Fruit fly (Drosophila melanogaster) whole organism, embryonic: Measurements from ENCODE around the gene haf.

Experiments used
- CG11085 ChIP-seq: fragments of 200-800 bp; sonication (Bioruptor generic); IDR thresholded peaks from 2 replicates; pipeline ENCODE4 v1.3.6; 2022; ENCODE audit warnings: missing biosample characterization, missing genetic modification characterization
- CG11093 ChIP-seq: fragments of 200-800 bp; sonication (Bioruptor generic); IDR thresholded peaks from 3 replicates; pipeline ENCODE4 v1.3.6; 2022; ENCODE audit warnings: missing biosample characterization, missing genetic modification characterization
- CG11398 ChIP-seq: fragments of 200-800 bp; sonication (Bioruptor generic); optimal IDR thresholded peaks from 2 replicates; lab custom pipeline; 2016; ENCODE audit warnings: missing biosample characterization, missing genetic modification characterization
- CG12769 ChIP-seq: fragments of 200-800 bp; sonication (Bioruptor generic); optimal IDR thresholded peaks from 2 replicates; lab custom pipeline; 2019; ENCODE audit warnings: missing biosample characterization, mild to moderate bottlenecking, missing genetic modification characterization, moderate library complexity
- CG13296 ChIP-seq: fragments of 200-800 bp; sonication (Bioruptor generic); optimal IDR thresholded peaks from 3 replicates; lab custom pipeline; 2018; ENCODE audit warnings: missing biosample characterization, mild to moderate bottlenecking, missing genetic modification characterization
- CG13624 ChIP-seq: fragments of 200-800 bp; sonication (Bioruptor generic); optimal IDR thresholded peaks from 2 replicates; lab custom pipeline; 2016; ENCODE audit warnings: missing biosample characterization, missing genetic modification characterization
- CG17361 ChIP-seq: fragments of 200-800 bp; sonication (Bioruptor generic); IDR thresholded peaks from 3 replicates; pipeline ENCODE4 v1.3.6; 2022; ENCODE audit warnings: missing biosample characterization, missing genetic modification characterization
- CG18262 ChIP-seq: fragments of 200-800 bp; optimal IDR thresholded peaks from 3 replicates; lab custom pipeline; 2019; ENCODE audit warnings: missing biosample characterization, mild to moderate bottlenecking, missing genetic modification characterization, moderate library complexity
- CG2678 ChIP-seq: fragments of 200-800 bp; sonication (Bioruptor generic); optimal IDR thresholded peaks from 3 replicates; lab custom pipeline; 2019; ENCODE audit warnings: missing biosample characterization, mild to moderate bottlenecking, missing genetic modification characterization, moderate library complexity
- CG30020 ChIP-seq: fragments of 200-800 bp; optimal IDR thresholded peaks from 2 replicates; lab custom pipeline; 2019; ENCODE audit warnings: missing biosample characterization, mild to moderate bottlenecking, missing genetic modification characterization, moderate library complexity
- CG31441 ChIP-seq: fragments of 200-800 bp; sonication (Bioruptor generic); IDR thresholded peaks from 2 replicates; pipeline ENCODE4 v1.3.6; 2022; ENCODE audit warnings: missing biosample characterization, missing genetic modification characterization
- CG3163 ChIP-seq: fragments of 200-800 bp; sonication (Bioruptor generic); optimal IDR thresholded peaks from 3 replicates; lab custom pipeline; 2016; ENCODE audit warnings: missing biosample characterization, missing genetic modification characterization
- CG32532 ChIP-seq: fragments of 200-800 bp; sonication (Bioruptor generic); IDR thresholded peaks from 2 replicates; pipeline ENCODE4 v1.3.6; 2022; ENCODE audit warnings: missing biosample characterization, missing genetic modification characterization
- CG32767 ChIP-seq: fragments of 200-800 bp; sonication (Bioruptor generic); IDR thresholded peaks from 2 replicates; pipeline ENCODE4 v1.3.6; 2022; ENCODE audit warnings: missing biosample characterization, missing genetic modification characterization
- CG3407 ChIP-seq: fragments of 200-800 bp; sonication (Bioruptor generic); optimal IDR thresholded peaks from 2 replicates; lab custom pipeline; 2018; ENCODE audit warnings: missing biosample characterization, mild to moderate bottlenecking, missing genetic modification characterization
- CG3838 ChIP-seq: fragments of 200-800 bp; sonication (Bioruptor generic); optimal IDR thresholded peaks from 3 replicates; lab custom pipeline; 2016; ENCODE audit warnings: missing biosample characterization, missing genetic modification characterization
- CG3847 ChIP-seq: fragments of 200-800 bp; sonication (Bioruptor generic); IDR thresholded peaks from 2 replicates; pipeline ENCODE4 v1.3.6; 2022; ENCODE audit warnings: missing biosample characterization, missing genetic modification characterization
- Dad ChIP-seq: fragments of 200-800 bp; sonication (Bioruptor generic); optimal IDR thresholded peaks from 3 replicates; lab custom pipeline; 2016; ENCODE audit warnings: missing biosample characterization, missing genetic modification characterization
- E2f2 ChIP-seq: fragments of 200-800 bp; sonication (Bioruptor generic); IDR thresholded peaks from 2 replicates; pipeline ENCODE4 v1.3.6; 2022; ENCODE audit warnings: missing biosample characterization, missing genetic modification characterization
- Fer1 ChIP-seq: fragments of 200-800 bp; sonication (Bioruptor generic); optimal IDR thresholded peaks from 2 replicates; lab custom pipeline; 2017; ENCODE audit warnings: missing biosample characterization, mild to moderate bottlenecking, missing genetic modification characterization
- GATAe ChIP-seq: fragments of 200-800 bp; sonication (Bioruptor generic); conservative IDR thresholded peaks from 2 replicates; pipeline ENCODE4 v1.3.6; 2022; ENCODE audit warnings: missing biosample characterization, missing genetic modification characterization
- HLHmδ ChIP-seq: fragments of 200-800 bp; sonication (Bioruptor generic); optimal IDR thresholded peaks from 2 replicates; lab custom pipeline; 2018; ENCODE audit warnings: missing biosample characterization, mild to moderate bottlenecking, missing genetic modification characterization, moderate library complexity
- Hey ChIP-seq: fragments of 200-800 bp; sonication (Bioruptor generic); optimal IDR thresholded peaks from 3 replicates; lab custom pipeline; 2018; ENCODE audit warnings: missing biosample characterization, mild to moderate bottlenecking, missing genetic modification characterization
- MBD-R2 ChIP-seq: fragments of 200-800 bp; sonication (Bioruptor generic); IDR thresholded peaks from 2 replicates; pipeline ENCODE4 v1.3.6; 2022; ENCODE audit warnings: missing biosample characterization, missing genetic modification characterization
- NC2α ChIP-seq: fragments of 200-800 bp; sonication (Bioruptor generic); optimal IDR thresholded peaks from 2 replicates; lab custom pipeline; 2016; ENCODE audit warnings: missing biosample characterization, missing genetic modification characterization
- Side ChIP-seq: fragments of 200-800 bp; sonication (Bioruptor generic); optimal IDR thresholded peaks from 2 replicates; lab custom pipeline; 2016; ENCODE audit warnings: missing biosample characterization, missing genetic modification characterization
- Taf1 ChIP-seq: fragments of 200-800 bp; sonication (Bioruptor generic); IDR thresholded peaks from 2 replicates; pipeline ENCODE4 v1.3.6; 2022; ENCODE audit warnings: missing biosample characterization, missing genetic modification characterization
- bbx ChIP-seq: fragments of 200-800 bp; sonication (Bioruptor generic); IDR thresholded peaks from 2 replicates; pipeline ENCODE4 v1.3.6; 2022; ENCODE audit warnings: missing biosample characterization, missing genetic modification characterization; ENCODE audit not compliant: partially characterized antibody
- chinmo ChIP-seq: fragments of 200-800 bp; sonication (Bioruptor generic); IDR thresholded peaks from 4 replicates; pipeline ENCODE4 v1.3.6; 2022; ENCODE audit warnings: missing biosample characterization, missing genetic modification characterization; ENCODE audit not compliant: partially characterized antibody
- chm ChIP-seq: fragments of 200-800 bp; sonication (Bioruptor generic); IDR thresholded peaks from 2 replicates; pipeline ENCODE4 v1.3.6; 2022; ENCODE audit warnings: missing biosample characterization, missing genetic modification characterization
- ci ChIP-seq: fragments of 200-800 bp; sonication (Bioruptor generic); IDR thresholded peaks from 3 replicates; pipeline ENCODE4 v1.3.6; 2022; ENCODE audit warnings: missing biosample characterization, missing genetic modification characterization
- dm ChIP-seq: fragments of 200-800 bp; sonication (Bioruptor generic); optimal IDR thresholded peaks from 3 replicates; lab custom pipeline; 2016; ENCODE audit warnings: missing biosample characterization, missing genetic modification characterization
- dmrt11E ChIP-seq: fragments of 200-800 bp; sonication (Bioruptor generic); optimal IDR thresholded peaks from 3 replicates; lab custom pipeline; 2018; ENCODE audit warnings: missing biosample characterization, mild to moderate bottlenecking, missing genetic modification characterization, moderate library complexity
- dmrt99B ChIP-seq: fragments of 200-800 bp; sonication (Bioruptor generic); optimal IDR thresholded peaks from 2 replicates; lab custom pipeline; 2018; ENCODE audit warnings: missing biosample characterization, mild to moderate bottlenecking, missing genetic modification characterization, moderate library complexity
- gsb ChIP-seq: fragments of 200-800 bp; sonication (Bioruptor generic); IDR thresholded peaks from 2 replicates; pipeline ENCODE4 v1.3.6; 2022; ENCODE audit warnings: missing biosample characterization, missing genetic modification characterization
- hth ChIP-seq: fragments of >200 bp; optimal IDR thresholded peaks from 2 replicates; lab custom pipeline; 2017; ENCODE audit warnings: inconsistent platforms
- klu ChIP-seq: fragments of 200-800 bp; sonication (Bioruptor generic); IDR thresholded peaks from 2 replicates; pipeline ENCODE4 v1.3.6; 2022; ENCODE audit warnings: missing biosample characterization, missing genetic modification characterization
- kni ChIP-seq: fragments of 200-800 bp; sonication (Bioruptor generic); optimal IDR thresholded peaks from 3 replicates; lab custom pipeline; 2017; ENCODE audit warnings: mild to moderate bottlenecking, missing biosample characterization, missing genetic modification reagents, missing genetic modification characterization
- lmd ChIP-seq: fragments of 200-800 bp; sonication (Bioruptor generic); IDR thresholded peaks from 2 replicates; pipeline ENCODE4 v1.3.6; 2022; ENCODE audit warnings: missing biosample characterization, missing genetic modification characterization
- lov ChIP-seq, 2 experiments: fragments of 200-800 bp in 1 of 2; fragments of >200 bp in 1 of 2; sonication (Bioruptor generic) in 1 of 2; IDR thresholded peaks in 1 of 2; optimal IDR thresholded peaks in 1 of 2; 2 replicates in 1 of 2; 3 replicates in 1 of 2; pipeline versions ENCODE4 v1.3.6 to Lab custom; 2017 to 2022; ENCODE audit warnings: missing biosample characterization in 1 of 2, missing genetic modification characterization in 1 of 2
- oc ChIP-seq: fragments of 200-800 bp; sonication (Bioruptor generic); optimal IDR thresholded peaks from 2 replicates; lab custom pipeline; 2018; ENCODE audit warnings: missing biosample characterization, mild to moderate bottlenecking, missing genetic modification characterization, moderate library complexity
- onecut ChIP-seq: fragments of 200-800 bp; sonication (Bioruptor generic); IDR thresholded peaks from 2 replicates; pipeline ENCODE4 v1.3.6; 2022; ENCODE audit warnings: missing biosample characterization, missing genetic modification characterization
- pnt ChIP-seq: fragments of 200-800 bp; sonication (Bioruptor generic); optimal IDR thresholded peaks from 3 replicates; lab custom pipeline; 2016; ENCODE audit warnings: missing biosample characterization, missing genetic modification characterization
- sd ChIP-seq: fragments of 200-800 bp; sonication (Bioruptor generic); optimal IDR thresholded peaks from 3 replicates; lab custom pipeline; 2018; ENCODE audit warnings: missing biosample characterization, mild to moderate bottlenecking, missing genetic modification characterization, moderate library complexity
- shn ChIP-seq: fragments of 200-800 bp; sonication (Bioruptor generic); optimal IDR thresholded peaks from 3 replicates; lab custom pipeline; 2016; ENCODE audit warnings: missing biosample characterization, missing genetic modification characterization
- slou ChIP-seq: fragments of 200-800 bp; sonication (Bioruptor generic); optimal IDR thresholded peaks from 3 replicates; lab custom pipeline; 2016; ENCODE audit warnings: missing biosample characterization, missing genetic modification characterization
- trh ChIP-seq: fragments of 200-800 bp; sonication (Bioruptor generic); optimal IDR thresholded peaks from 2 replicates; lab custom pipeline; 2016; ENCODE audit warnings: missing biosample characterization, missing genetic modification characterization
- tup ChIP-seq: fragments of 200-800 bp; sonication (Bioruptor generic); optimal IDR thresholded peaks from 2 replicates; lab custom pipeline; 2016; ENCODE audit warnings: missing biosample characterization, mild to moderate bottlenecking, missing genetic modification characterization, moderate library complexity
- unpg ChIP-seq: fragments of 200-800 bp; sonication (Bioruptor generic); optimal IDR thresholded peaks from 3 replicates; lab custom pipeline; 2018; ENCODE audit warnings: missing biosample characterization, mild to moderate bottlenecking, missing genetic modification characterization, moderate library complexity
- vfl ChIP-seq: fragments of 200-800 bp; sonication (Bioruptor generic); optimal IDR thresholded peaks from 2 replicates; lab custom pipeline; 2016; ENCODE audit warnings: missing biosample characterization, missing genetic modification characterization
- z ChIP-seq: fragments of 200-800 bp; sonication (Bioruptor generic); IDR thresholded peaks from 3 replicates; pipeline ENCODE4 v1.3.6; 2022; ENCODE audit warnings: missing biosample characterization, missing genetic modification characterization

haf gene

DNA sequence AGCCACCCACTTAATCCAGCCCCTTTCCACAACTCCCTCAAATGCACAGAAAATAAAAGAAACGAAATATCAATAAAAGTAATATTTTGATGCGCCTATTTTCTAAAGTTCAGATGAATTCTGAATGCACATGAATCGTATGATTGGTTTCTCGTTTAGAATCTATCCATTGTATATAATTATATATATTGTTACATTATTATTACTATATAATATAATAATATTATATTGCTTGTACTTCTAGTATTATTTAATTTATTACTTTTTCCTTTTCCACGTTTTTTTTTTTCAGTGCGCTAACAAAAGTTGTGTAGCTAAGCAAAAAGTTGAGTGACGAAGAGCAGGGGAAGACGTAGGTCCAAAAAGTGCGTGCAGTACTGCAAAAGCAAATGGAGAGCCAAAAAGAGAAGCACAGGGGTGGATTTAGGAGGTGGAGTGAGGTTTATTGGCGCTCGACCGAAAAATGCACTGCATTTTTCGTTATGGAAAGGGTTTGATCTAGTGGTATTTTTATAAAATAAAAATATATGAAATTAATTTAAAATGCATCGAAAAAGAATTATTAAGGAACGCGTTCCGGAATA is 94.4 kb downstream of the haf start (continued):
- peak; percentile 90 for TF ChIP-seq gsb (GFP tag; lab: Robert Waterston, UW)
- TF ChIP-seq NC2α, result no peak
- peak; percentile 36 for TF ChIP-seq onecut (GFP tag; lab: Robert Waterston, UW)
- peak; percentile 44 for TF ChIP-seq sd (tag; lab: Kevin White, UChicago)
- TF ChIP-seq E2f2 (GFP tag; lab: Robert Waterston, UW), result peak; percentile 72; the same call in 1 of the 2 replicates
- peak; percentile 84 for TF ChIP-seq CG11085 (GFP tag; lab: Robert Waterston, UW)
- TF ChIP-seq GATAe (GFP tag; lab: Robert Waterston, UW), result peak; percentile 36
- TF ChIP-seq klu (GFP tag; lab: Robert Waterston, UW), result peak; percentile 68
- peak; percentile 75 for TF ChIP-seq CG3847 (GFP tag; lab: Robert Waterston, UW)
- TF ChIP-seq Hey, result no peak
- TF ChIP-seq pnt (GFP tag; lab: Kevin White, UChicago), result peak; percentile 40
- TF ChIP-seq CG2678, result peak; percentile 99
- peak; percentile 91 for TF ChIP-seq CG31441 (GFP tag; lab: Robert Waterston, UW)
- peak; percentile 89 for TF ChIP-seq CG11093
- TF ChIP-seq chinmo (GFP tag; lab: Robert Waterston, UW), result no peak
- TF ChIP-seq MBD-R2, result peak; percentile 79; the same call in 1 of the 2 replicates
- TF ChIP-seq CG3163 (GFP tag; lab: Kevin White, UChicago), result no peak
- TF ChIP-seq dmrt99B, result peak; percentile 99
- TF ChIP-seq dmrt11E, result peak; percentile 61
- peak; percentile 46 for TF ChIP-seq CG30020 (tag; lab: Kevin White, UChicago)
- TF ChIP-seq z (GFP tag; lab: Robert Waterston, UW), result no peak; the same call in 2 of the 3 replicates
- TF ChIP-seq oc (tag; lab: Kevin White, UChicago), result peak; percentile 95
- peak; percentile 61 for TF ChIP-seq Taf1 (GFP tag; lab: Robert Waterston, UW)
- no peak for TF ChIP-seq lov (optimal IDR thresholded peaks at IDR 0.05; lab: Kevin White, UChicago)
- peak; percentile 82; the same call in 1 of the 3 replicates for TF ChIP-seq lov (GFP tag; IDR thresholded peaks at IDR 0.05; lab: Robert Waterston, UW)
- peak; percentile 95 for TF ChIP-seq unpg
- peak; percentile 96 for TF ChIP-seq CG13296
- no peak for TF ChIP-seq dm (GFP tag; lab: Kevin White, UChicago)
- TF ChIP-seq kni (GFP tag; lab: Kevin White, UChicago), result peak; percentile 36
- TF ChIP-seq vfl (GFP tag; lab: Kevin White, UChicago), result peak; percentile 38
- peak; percentile 97 for TF ChIP-seq Fer1 (GFP tag; lab: Kevin White, UChicago)
- peak; percentile 92 for TF ChIP-seq lmd (GFP tag; lab: Robert Waterston, UW)
- TF ChIP-seq CG32532, result peak; percentile 76
- peak; percentile 93 for TF ChIP-seq CG18262 (tag; lab: Kevin White, UChicago)
- peak; percentile 56 for TF ChIP-seq trh (GFP tag; lab: Kevin White, UChicago)
- TF ChIP-seq hth (lab: Kevin White, UChicago), result no peak
- TF ChIP-seq Dad, result peak; percentile 15
- TF ChIP-seq shn (GFP tag; lab: Kevin White, UChicago), result no peak
- no peak for TF ChIP-seq HLHmδ (GFP tag; lab: Kevin White, UChicago)
- TF ChIP-seq CG13624, result no peak
- peak; percentile 89 for TF ChIP-seq ci (GFP tag; lab: Robert Waterston, UW)
- no peak for TF ChIP-seq Side (GFP tag; lab: Kevin White, UChicago)
- TF ChIP-seq CG11398 (GFP tag; lab: Kevin White, UChicago), result no peak
- TF ChIP-seq CG3838, result peak; percentile 5
- peak; percentile 24 for TF ChIP-seq slou (GFP tag; lab: Kevin White, UChicago)
- no peak for TF ChIP-seq CG12769 (tag; lab: Kevin White, UChicago)
- TF ChIP-seq CG32767 (GFP tag; lab: Robert Waterston, UW), result peak; percentile 84
- peak; percentile 90 for TF ChIP-seq CG3407 (GFP tag; lab: Kevin White, UChicago)
- TF ChIP-seq bbx (GFP tag; lab: Robert Waterston, UW), result no peak
- peak; percentile 95 for TF ChIP-seq CG17361 (GFP tag; lab: Robert Waterston, UW)
- TF ChIP-seq tup (GFP tag; lab: Kevin White, UChicago), result no peak
- 0 out of 2 replicates have a peak, but pooled peaks have one; percentile 6 for TF ChIP-seq chm (GFP tag; lab: Robert Waterston, UW)
